Worm (Caenorhabditis elegans): ENCODE measurements around the gene K02F3.2.

ce11 chrIII:797507-797906, 48.1 kb upstream of the K02F3.2 start:
- no peak for TF ChIP-seq tra-4 (tag; optimal IDR thresholded peaks at IDR 0.05)
- TF ChIP-seq aly-1 (tag; optimal IDR thresholded peaks at IDR 0.05), result no peak
- TF ChIP-seq flt-1 (GFP tag; IDR thresholded peaks at IDR 0.05), result no peak
- TF ChIP-seq sea-1 (GFP tag; conservative IDR thresholded peaks at IDR 0.05), result no peak
